Fruit fly (Drosophila melanogaster): ENCODE measurements around the gene 5-HT2B.

dm6 chr3R:8664699-8665340 is 86.8 kb downstream of the 5-HT2B start:
- TF ChIP-seq ttk (optimal IDR thresholded peaks at IDR 0.05) (no peak), psq (optimal IDR thresholded peaks at IDR 0.05) (no peak), Sin3A (optimal IDR thresholded peaks at IDR 0.05) (no peak), Myc (optimal IDR thresholded peaks at IDR 0.05) (no peak), h (optimal IDR thresholded peaks at IDR 0.05) (no peak)
